Worm (Caenorhabditis elegans) whole organism, late embryonic: Measurements from ENCODE around the gene unc-6.

Experiments used
- F13H6.1 ChIP-seq: sonication (generic microtip); optimal IDR thresholded peaks from 2 replicates; lab custom pipeline; 2016; ENCODE audit warnings: missing genetic modification characterization, missing compliant biosample characterization
- ama-1 ChIP-seq: fragments of 150-350 bp; optimal IDR thresholded peaks from 2 replicates; lab custom pipeline; 2014
- dve-1 ChIP-seq: sonication (generic microtip); optimal IDR thresholded peaks from 2 replicates; lab custom pipeline; 2017; ENCODE audit warnings: antibody characterized with exemption, mild to moderate bottlenecking, missing genetic modification characterization, missing compliant biosample characterization
- hlh-30 ChIP-seq: sonication (generic microtip); optimal IDR thresholded peaks from 2 replicates; lab custom pipeline; 2017; ENCODE audit warnings: antibody characterized with exemption, missing genetic modification characterization, missing compliant biosample characterization; ENCODE audit not compliant: insufficient read depth
- npax-4 ChIP-seq: sonication (generic microtip); optimal IDR thresholded peaks from 2 replicates; lab custom pipeline; 2016; ENCODE audit warnings: missing genetic modification characterization, missing compliant biosample characterization
- pag-3 ChIP-seq: sonication (generic microtip); optimal IDR thresholded peaks from 2 replicates; lab custom pipeline; 2016; ENCODE audit warnings: missing compliant biosample characterization, missing genetic modification characterization, borderline replicate concordance
- pat-9 ChIP-seq: fragments of 200-800 bp; sonication (Bioruptor generic); optimal IDR thresholded peaks from 2 replicates; lab custom pipeline; 2018; ENCODE audit warnings: mild to moderate bottlenecking, missing genetic modification characterization, moderate library complexity, missing compliant biosample characterization
- pqm-1 ChIP-seq: sonication (generic microtip); optimal IDR thresholded peaks from 2 replicates; lab custom pipeline; 2016; ENCODE audit warnings: missing genetic modification characterization, missing compliant biosample characterization
- tbx-2 ChIP-seq: sonication (generic microtip); optimal IDR thresholded peaks from 2 replicates; lab custom pipeline; 2016; ENCODE audit warnings: missing genetic modification characterization, missing compliant biosample characterization
- unc-42 ChIP-seq: sonication (generic microtip); optimal IDR thresholded peaks from 2 replicates; lab custom pipeline; 2016; ENCODE audit warnings: missing genotype, missing genetic modification characterization, missing compliant biosample characterization
- unc-55 ChIP-seq: sonication (generic microtip); optimal IDR thresholded peaks from 2 replicates; lab custom pipeline; 2017; ENCODE audit warnings: missing biosample characterization, missing genetic modification reagents, missing genetic modification characterization
- ztf-16 ChIP-seq: sonication (generic microtip); optimal IDR thresholded peaks from 2 replicates; lab custom pipeline; 2017; ENCODE audit warnings: missing genetic modification characterization, missing compliant biosample characterization

DNA sequence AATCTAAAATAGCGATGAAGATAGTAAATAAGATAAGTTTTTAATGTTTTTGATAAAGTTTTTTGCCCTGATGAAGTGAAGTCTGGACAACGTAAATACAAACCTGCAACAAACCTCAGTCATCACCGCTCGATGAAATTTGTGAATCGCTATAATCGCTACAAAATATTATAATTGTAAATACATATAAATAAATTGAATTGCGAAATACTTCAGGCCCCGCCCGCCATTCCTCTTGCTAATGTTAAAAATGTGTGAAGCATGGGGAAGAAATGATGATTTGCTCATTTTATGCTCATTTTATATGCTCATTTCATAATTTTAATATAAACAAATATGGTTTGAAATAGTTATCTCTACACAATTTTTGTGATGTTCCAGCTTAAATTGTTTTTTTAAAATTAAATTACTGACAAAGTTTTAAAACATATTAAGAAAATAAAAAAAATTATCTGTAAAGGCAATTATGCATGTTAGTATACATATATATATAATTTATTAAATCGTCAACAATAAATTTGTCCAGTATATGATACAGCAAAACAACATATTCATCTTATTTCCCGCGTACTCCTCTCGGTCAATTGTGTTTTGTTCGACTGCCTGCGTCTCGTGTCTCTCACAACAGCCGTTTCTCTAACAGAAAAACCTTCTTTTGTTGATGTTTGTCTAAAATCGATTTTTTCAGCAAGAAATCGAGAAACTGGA, 14.7 kb downstream of the unc-6 start, which contains the start of gene sid-5:
- TF ChIP-seq F13H6.1 (tag; lab: Kevin White, UChicago) (no peak), hlh-30 (tag; lab: Kevin White, UChicago) (no peak), npax-4 (tag; lab: Kevin White, UChicago) (no peak), ama-1 (no peak), pat-9 (tag; lab: Kevin White, UChicago) (no peak), ztf-16 (tag; lab: Kevin White, UChicago) (no peak), dve-1 (tag; lab: Kevin White, UChicago) (no peak), tbx-2 (tag; lab: Kevin White, UChicago) (no peak), pqm-1 (no peak), pag-3 (tag; lab: Kevin White, UChicago) (no peak), unc-55 (no peak), unc-42 (tag; lab: Kevin White, UChicago) (no peak)
